Fruit fly (Drosophila melanogaster) whole organism, embryonic: Measurements from ENCODE around the gene CG3764.

Experiments
- CG10147 ChIP-seq: fragments of 200-800 bp; sonication (Bioruptor generic); optimal IDR thresholded peaks from 2 replicates; lab custom pipeline; 2019; ENCODE audit warnings: missing biosample characterization, mild to moderate bottlenecking, missing genetic modification characterization, moderate library complexity
- CG10267 ChIP-seq: fragments of 200-800 bp; sonication (Bioruptor generic); optimal IDR thresholded peaks from 2 replicates; lab custom pipeline; 2018; ENCODE audit warnings: missing biosample characterization, mild to moderate bottlenecking, missing genetic modification characterization, moderate library complexity
- CG13287 ChIP-seq: fragments of 200-800 bp; sonication (Bioruptor generic); IDR thresholded peaks from 2 replicates; pipeline ENCODE4 v1.3.6; 2022; ENCODE audit warnings: missing biosample characterization, missing genetic modification characterization; ENCODE audit not compliant: partially characterized antibody
- CG1529 ChIP-seq: fragments of 200-800 bp; sonication (Bioruptor generic); optimal IDR thresholded peaks from 3 replicates; lab custom pipeline; 2018; ENCODE audit warnings: missing biosample characterization, missing genetic modification characterization
- CG15514 ChIP-seq: fragments of 200-800 bp; sonication (Bioruptor generic); optimal IDR thresholded peaks from 3 replicates; lab custom pipeline; 2017; ENCODE audit warnings: missing biosample characterization, missing genetic modification characterization, mild to moderate bottlenecking, moderate library complexity, missing genetic modification reagents
- CG1602 ChIP-seq: fragments of 200-800 bp; sonication (Bioruptor generic); optimal IDR thresholded peaks from 3 replicates; lab custom pipeline; 2016; ENCODE audit warnings: missing biosample characterization, missing genetic modification characterization
- CG1603 ChIP-seq: fragments of 200-800 bp; sonication (Bioruptor generic); optimal IDR thresholded peaks from 2 replicates; lab custom pipeline; 2019; ENCODE audit warnings: missing biosample characterization, mild to moderate bottlenecking, missing genetic modification characterization, moderate library complexity
- CG17328 ChIP-seq: fragments of 200-800 bp; sonication (Bioruptor generic); IDR thresholded peaks from 2 replicates; pipeline ENCODE4 v1.3.6; 2022; ENCODE audit warnings: missing biosample characterization, missing genetic modification characterization
- CG18619 ChIP-seq: fragments of 200-800 bp; sonication (Bioruptor generic); optimal IDR thresholded peaks from 3 replicates; lab custom pipeline; 2017; ENCODE audit warnings: missing biosample characterization, mild to moderate bottlenecking, missing genetic modification characterization
- CG18764 ChIP-seq: fragments of 200-800 bp; sonication (Bioruptor generic); optimal IDR thresholded peaks from 3 replicates; lab custom pipeline; 2016; ENCODE audit warnings: missing biosample characterization, missing genetic modification characterization
- CG33557 ChIP-seq: fragments of 200-800 bp; sonication (Bioruptor generic); optimal IDR thresholded peaks from 2 replicates; lab custom pipeline; 2019; ENCODE audit warnings: missing biosample characterization, mild to moderate bottlenecking, missing genetic modification characterization, moderate library complexity
- CG3407 ChIP-seq: fragments of 200-800 bp; sonication (Bioruptor generic); optimal IDR thresholded peaks from 2 replicates; lab custom pipeline; 2018; ENCODE audit warnings: missing biosample characterization, mild to moderate bottlenecking, missing genetic modification characterization
- CG34376 ChIP-seq: fragments of 200-800 bp; sonication (Bioruptor generic); optimal IDR thresholded peaks from 2 replicates; lab custom pipeline; 2018; ENCODE audit warnings: missing biosample characterization, mild to moderate bottlenecking, missing genetic modification characterization
- CG3838 ChIP-seq: fragments of 200-800 bp; sonication (Bioruptor generic); optimal IDR thresholded peaks from 3 replicates; lab custom pipeline; 2016; ENCODE audit warnings: missing biosample characterization, missing genetic modification characterization
- CG4424 ChIP-seq: fragments of 200-800 bp; sonication (Bioruptor generic); optimal IDR thresholded peaks from 3 replicates; lab custom pipeline; 2016; ENCODE audit warnings: missing biosample characterization, missing genetic modification characterization
- CG9609 ChIP-seq: fragments of 200-800 bp; sonication (Bioruptor generic); optimal IDR thresholded peaks from 3 replicates; lab custom pipeline; 2016; ENCODE audit warnings: missing biosample characterization, missing genetic modification characterization
- CG9727 ChIP-seq: fragments of 200-800 bp; sonication (Bioruptor generic); optimal IDR thresholded peaks from 3 replicates; lab custom pipeline; 2017; ENCODE audit warnings: missing biosample characterization, mild to moderate bottlenecking, missing genetic modification characterization
- Deaf1 ChIP-seq: fragments of 200-800 bp; optimal IDR thresholded peaks from 3 replicates; lab custom pipeline; 2019; ENCODE audit warnings: missing biosample characterization, mild to moderate bottlenecking, missing genetic modification characterization, moderate library complexity
- Doc2 ChIP-seq: fragments of 200-800 bp; sonication (Bioruptor generic); IDR thresholded peaks from 2 replicates; pipeline ENCODE4 v1.3.6; 2022; ENCODE audit warnings: missing biosample characterization, missing genetic modification characterization
- Elba2 ChIP-seq: fragments of 200-800 bp; sonication (Bioruptor generic); optimal IDR thresholded peaks from 3 replicates; lab custom pipeline; 2016; ENCODE audit warnings: missing biosample characterization, missing genetic modification characterization
- HLH4C ChIP-seq: fragments of 200-800 bp; sonication (Bioruptor generic); IDR thresholded peaks from 3 replicates; pipeline ENCODE4 v1.3.6; 2022; ENCODE audit warnings: missing biosample characterization, missing genetic modification characterization; ENCODE audit not compliant: partially characterized antibody
- Hmr ChIP-seq: fragments of 200-800 bp; sonication (Bioruptor generic); optimal IDR thresholded peaks from 3 replicates; lab custom pipeline; 2017; ENCODE audit warnings: mild to moderate bottlenecking, missing biosample characterization, missing genetic modification reagents, missing genetic modification characterization
- Hr51 ChIP-seq, 2 experiments: fragments of 200-800 bp; sonication (Bioruptor generic); optimal IDR thresholded peaks; 2 replicates in 1 of 2; 3 replicates in 1 of 2; lab custom pipeline; 2016 to 2018; ENCODE audit warnings: missing biosample characterization in 2 of 2, missing genetic modification characterization in 2 of 2, mild to moderate bottlenecking in 1 of 2, moderate library complexity in 1 of 2
- MTF-1 ChIP-seq: fragments of 200-800 bp; sonication (Bioruptor generic); optimal IDR thresholded peaks from 2 replicates; lab custom pipeline; 2018; ENCODE audit warnings: missing biosample characterization, mild to moderate bottlenecking, missing genetic modification characterization, borderline replicate concordance
- Max ChIP-seq: fragments of 200-800 bp; sonication (Bioruptor generic); optimal IDR thresholded peaks from 2 replicates; lab custom pipeline; 2016; ENCODE audit warnings: missing biosample characterization, mild to moderate bottlenecking, missing genetic modification characterization
- Myb ChIP-seq: fragments of 200-800 bp; sonication (Bioruptor generic); optimal IDR thresholded peaks from 2 replicates; lab custom pipeline; 2016; ENCODE audit warnings: missing biosample characterization, missing genetic modification characterization
- NC2β ChIP-seq: fragments of 200-800 bp; sonication (Bioruptor generic); optimal IDR thresholded peaks from 2 replicates; lab custom pipeline; 2016; ENCODE audit warnings: missing biosample characterization, missing genetic modification characterization
- NfI ChIP-seq: fragments of 200-800 bp; sonication (Bioruptor generic); optimal IDR thresholded peaks from 3 replicates; lab custom pipeline; 2018; ENCODE audit warnings: missing biosample characterization, mild to moderate bottlenecking, missing genetic modification characterization, moderate library complexity
- Opbp ChIP-seq: fragments of 200-800 bp; sonication (Bioruptor generic); IDR thresholded peaks from 3 replicates; pipeline ENCODE4 v1.3.6; 2022; ENCODE audit warnings: missing biosample characterization, missing genetic modification characterization; ENCODE audit not compliant: partially characterized antibody
- Trl ChIP-seq, 3 experiments: fragments of >200 bp in 2 of 3; fragments of 200-800 bp in 1 of 3; sonication (Bioruptor generic) in 1 of 3; optimal IDR thresholded peaks; 2 replicates in 1 of 3; 3 replicates in 2 of 3; lab custom pipeline; 2016 to 2017; ENCODE audit warnings: missing biosample characterization in 1 of 3, missing genetic modification characterization in 1 of 3
- Xrp1 ChIP-seq: fragments of 200-800 bp; sonication (Bioruptor generic); IDR thresholded peaks from 2 replicates; pipeline ENCODE4 v1.3.6; 2022; ENCODE audit warnings: missing biosample characterization, missing genetic modification characterization
- chinmo ChIP-seq: fragments of 200-800 bp; sonication (Bioruptor generic); IDR thresholded peaks from 4 replicates; pipeline ENCODE4 v1.3.6; 2022; ENCODE audit warnings: missing biosample characterization, missing genetic modification characterization; ENCODE audit not compliant: partially characterized antibody
- disco-r ChIP-seq: fragments of 200-800 bp; sonication (Bioruptor generic); optimal IDR thresholded peaks from 2 replicates; lab custom pipeline; 2016; ENCODE audit warnings: missing biosample characterization, missing genetic modification characterization
- eve ChIP-seq, 2 experiments: fragments of >200 bp; optimal IDR thresholded peaks; 2 replicates each; lab custom pipeline; 2017; ENCODE audit warnings: missing biosample characterization in 2 of 2, missing genetic modification characterization in 2 of 2
- fru ChIP-seq: fragments of >200 bp; optimal IDR thresholded peaks from 2 replicates; lab custom pipeline; 2017
- gcm2 ChIP-seq: fragments of 200-800 bp; sonication (Bioruptor generic); optimal IDR thresholded peaks from 2 replicates; lab custom pipeline; 2016; ENCODE audit warnings: missing biosample characterization, missing genetic modification characterization
- gro ChIP-seq: fragments of 200-800 bp; sonication (Bioruptor generic); optimal IDR thresholded peaks from 2 replicates; lab custom pipeline; 2016; ENCODE audit warnings: missing biosample characterization, missing genetic modification characterization
- gt ChIP-seq: fragments of 200-800 bp; sonication (Bioruptor generic); IDR thresholded peaks from 2 replicates; pipeline ENCODE4 v1.3.6; 2022; ENCODE audit warnings: missing biosample characterization, missing genetic modification characterization
- hb ChIP-seq: fragments of 200-800 bp; sonication (Bioruptor generic); IDR thresholded peaks from 3 replicates; pipeline ENCODE4 v1.3.6; 2022; ENCODE audit warnings: missing biosample characterization, missing genetic modification characterization; ENCODE audit not compliant: partially characterized antibody
- ind ChIP-seq: fragments of 200-800 bp; sonication (Bioruptor generic); optimal IDR thresholded peaks from 3 replicates; lab custom pipeline; 2016; ENCODE audit warnings: missing biosample characterization, missing genetic modification characterization
- jigr1 ChIP-seq: fragments of 200-800 bp; sonication (Bioruptor generic); IDR thresholded peaks from 3 replicates; pipeline ENCODE4 v1.3.6; 2022; ENCODE audit warnings: missing biosample characterization, missing genetic modification characterization
- odd ChIP-seq: fragments of 200-800 bp; sonication (Bioruptor generic); optimal IDR thresholded peaks from 2 replicates; lab custom pipeline; 2017; ENCODE audit warnings: missing biosample characterization, mild to moderate bottlenecking, missing genetic modification characterization
- sc ChIP-seq, 3 experiments: fragments of >200 bp in 2 of 3; fragments of 200-800 bp in 1 of 3; sonication (Bioruptor generic) in 1 of 3; optimal IDR thresholded peaks; 2 replicates in 2 of 3; 3 replicates in 1 of 3; lab custom pipeline; 2017; ENCODE audit warnings: mild to moderate bottlenecking in 1 of 3, missing biosample characterization in 1 of 3, missing genetic modification characterization in 1 of 3, missing genetic modification reagents in 1 of 3
- sens-2 ChIP-seq: fragments of 200-800 bp; sonication (Bioruptor generic); IDR thresholded peaks from 2 replicates; pipeline ENCODE4 v1.3.6; 2022; ENCODE audit warnings: missing biosample characterization, missing genetic modification characterization
- so ChIP-seq: fragments of 200-800 bp; sonication (Bioruptor generic); IDR thresholded peaks from 3 replicates; pipeline ENCODE4 v1.3.6; 2022; ENCODE audit warnings: missing biosample characterization, missing genetic modification characterization
- ssp ChIP-seq: fragments of 200-800 bp; sonication (Bioruptor generic); IDR thresholded peaks from 2 replicates; pipeline ENCODE4 v1.3.6; 2022; ENCODE audit warnings: missing biosample characterization, missing genetic modification characterization
- stwl ChIP-seq: fragments of 200-800 bp; sonication (Bioruptor generic); optimal IDR thresholded peaks from 3 replicates; lab custom pipeline; 2018; ENCODE audit warnings: missing biosample characterization, mild to moderate bottlenecking, missing genetic modification characterization, moderate library complexity
- vvl ChIP-seq: fragments of 200-800 bp; sonication (Bioruptor generic); IDR thresholded peaks from 2 replicates; pipeline ENCODE4 v1.3.6; 2022; ENCODE audit warnings: missing biosample characterization, missing genetic modification characterization

CG3764 gene

dm6 chr3L:16955219-16956002 lies 57.0 kb downstream of the CG3764 start (continued):
- TF ChIP-seq odd (GFP tag; lab: Kevin White, UChicago): no peak
- TF ChIP-seq CG18764 (GFP tag; lab: Kevin White, UChicago): peak; percentile 9
- TF ChIP-seq CG17328 (GFP tag; lab: Robert Waterston, UW): no peak
- TF ChIP-seq eve (GFP tag; optimal IDR thresholded peaks at IDR 0.05; lab: Kevin White, UChicago): peak in 1 of 2 experiments; percentile 53
- TF ChIP-seq CG3838: no peak
- TF ChIP-seq HLH4C (GFP tag; lab: Robert Waterston, UW): peak; percentile 79
- TF ChIP-seq MTF-1 (GFP tag; lab: Kevin White, UChicago): no peak
- no peak for TF ChIP-seq sc (optimal IDR thresholded peaks at IDR 0.05; lab: Kevin White, UChicago)
- TF ChIP-seq sc (GFP tag; optimal IDR thresholded peaks at IDR 0.05; lab: Kevin White, UChicago): no peak
- TF ChIP-seq CG10267 (tag; lab: Kevin White, UChicago): peak; percentile 46
- no peak for TF ChIP-seq Xrp1 (GFP tag; lab: Robert Waterston, UW)
- no peak for TF ChIP-seq CG1529
- peak; percentile 46 for TF ChIP-seq CG10147 (GFP tag; lab: Kevin White, UChicago)
- TF ChIP-seq CG9727 (GFP tag; lab: Kevin White, UChicago): no peak
- no peak for TF ChIP-seq Max (GFP tag; lab: Kevin White, UChicago)
- TF ChIP-seq gcm2 (GFP tag; lab: Kevin White, UChicago): no peak
- no peak for TF ChIP-seq disco-r (GFP tag; lab: Kevin White, UChicago)
- no peak for TF ChIP-seq CG3407 (GFP tag; lab: Kevin White, UChicago)
- no peak for TF ChIP-seq sens-2 (GFP tag; lab: Robert Waterston, UW)
- TF ChIP-seq NfI (GFP tag; lab: Kevin White, UChicago): peak; percentile 42
- no peak for TF ChIP-seq ind (GFP tag; lab: Kevin White, UChicago)
- no peak for TF ChIP-seq so (GFP tag; lab: Robert Waterston, UW)
- no peak for TF ChIP-seq CG18619 (GFP tag; lab: Kevin White, UChicago)
- TF ChIP-seq CG1602: no peak
- no peak for TF ChIP-seq Doc2
- TF ChIP-seq stwl (tag; lab: Kevin White, UChicago): peak; percentile 93
- TF ChIP-seq Opbp (GFP tag; lab: Robert Waterston, UW): peak; percentile 94
- no peak for TF ChIP-seq jigr1 (GFP tag; lab: Robert Waterston, UW)
- no peak for TF ChIP-seq fru
- no peak for TF ChIP-seq CG4424
- peak; percentile 25 for TF ChIP-seq NC2β
- TF ChIP-seq CG1603: peak; percentile 74
- peak; percentile 96 for TF ChIP-seq CG13287
- TF ChIP-seq Hmr (GFP tag; lab: Kevin White, UChicago): peak; percentile 62
- TF ChIP-seq Elba2 (GFP tag; lab: Kevin White, UChicago): no peak
- peak; percentile 69 for TF ChIP-seq CG15514 (GFP tag; lab: Kevin White, UChicago)
- no peak for TF ChIP-seq gt (GFP tag; lab: Robert Waterston, UW)
- peak; percentile 71; the same call in 1 of the 3 replicates for TF ChIP-seq hb
- TF ChIP-seq Hr51 (GFP tag; optimal IDR thresholded peaks at IDR 0.05; lab: Kevin White, UChicago): peak; percentile 35 to 41
- TF ChIP-seq Trl (optimal IDR thresholded peaks at IDR 0.05; lab: Kevin White, UChicago): no peak
- no peak for TF ChIP-seq Trl (GFP tag; optimal IDR thresholded peaks at IDR 0.05; lab: Kevin White, UChicago)
- no peak for TF ChIP-seq ssp (GFP tag; lab: Robert Waterston, UW)
- no peak for TF ChIP-seq CG9609
- peak; percentile 18 for TF ChIP-seq Deaf1 (tag; lab: Kevin White, UChicago)
- peak; percentile 85; the same call in 3 of the 4 replicates for TF ChIP-seq chinmo (GFP tag; lab: Robert Waterston, UW)
- TF ChIP-seq Myb: peak; percentile 84
- TF ChIP-seq vvl (GFP tag; lab: Robert Waterston, UW): peak; percentile 53
- peak; percentile 5 for TF ChIP-seq CG34376 (GFP tag; lab: Kevin White, UChicago)
- peak; percentile 51 for TF ChIP-seq gro (GFP tag; lab: Kevin White, UChicago)
- no peak for TF ChIP-seq CG33557 (GFP tag; lab: Kevin White, UChicago)
